Worm (Caenorhabditis elegans) whole organism, young adult: ENCODE measurements around the gene C05D11.13.

ENCODE experiments used
- B0019.2 ChIP-seq: fragments of 200-800 bp; sonication (Bioruptor generic); conservative IDR thresholded peaks from 2 replicates; pipeline ENCODE4 v1.3.6; 2022; ENCODE audit warnings: missing genetic modification reagents, missing genetic modification characterization, missing compliant biosample characterization
- F37B4.10 ChIP-seq: fragments of 200-800 bp; sonication (Bioruptor generic); IDR thresholded peaks from 2 replicates; pipeline ENCODE4 v1.3.6; 2022; ENCODE audit warnings: missing genetic modification characterization, missing compliant biosample characterization
- F39B2.1 ChIP-seq: fragments of 200-800 bp; sonication (Bioruptor generic); IDR thresholded peaks from 2 replicates; pipeline ENCODE4 v1.3.6; 2022; ENCODE audit warnings: missing genetic modification reagents, missing genetic modification characterization, missing compliant biosample characterization
- F57C9.4 ChIP-seq: sonication (generic microtip); optimal IDR thresholded peaks from 2 replicates; lab custom pipeline; 2017; ENCODE audit warnings: mild to moderate bottlenecking, missing genetic modification characterization, missing compliant biosample characterization
- K12H6.12 ChIP-seq: fragments of 200-800 bp; sonication (Bioruptor generic); optimal IDR thresholded peaks from 2 replicates; lab custom pipeline; 2018; ENCODE audit warnings: mild to moderate bottlenecking, missing genetic modification characterization, missing compliant biosample characterization
- Y79H2A.3 ChIP-seq: fragments of 200-800 bp; sonication (Bioruptor generic); conservative IDR thresholded peaks from 2 replicates; pipeline ENCODE4 v1.3.6; 2022; ENCODE audit warnings: missing genetic modification reagents, missing genetic modification characterization, missing compliant biosample characterization
- Y95B8A.8 ChIP-seq: fragments of 200-800 bp; sonication (Bioruptor generic); IDR thresholded peaks from 2 replicates; pipeline ENCODE4 v1.3.6; 2022; ENCODE audit warnings: missing genetic modification reagents, missing genetic modification characterization, missing compliant biosample characterization
- akir-1 ChIP-seq: fragments of 200-800 bp; sonication (Bioruptor generic); optimal IDR thresholded peaks from 2 replicates; lab custom pipeline; 2018; ENCODE audit warnings: mild to moderate bottlenecking, missing genetic modification characterization, moderate library complexity, missing compliant biosample characterization
- aptf-2 ChIP-seq: fragments of 200-800 bp; sonication (Bioruptor generic); conservative IDR thresholded peaks from 2 replicates; pipeline ENCODE4 v1.3.6; 2022; ENCODE audit warnings: missing genetic modification reagents, missing genetic modification characterization, missing compliant biosample characterization
- attf-3 ChIP-seq: fragments of 200-800 bp; sonication (Bioruptor generic); conservative IDR thresholded peaks from 2 replicates; pipeline ENCODE4 v1.3.6; 2022; ENCODE audit warnings: missing genetic modification reagents, missing genetic modification characterization, missing compliant biosample characterization
- bed-1 ChIP-seq: fragments of 200-800 bp; sonication (Bioruptor generic); IDR thresholded peaks from 2 replicates; pipeline ENCODE4 v1.3.6; 2022; ENCODE audit warnings: missing genetic modification reagents, missing genetic modification characterization, missing compliant biosample characterization
- ceh-27 ChIP-seq: fragments of 200-800 bp; sonication (Bioruptor generic); optimal IDR thresholded peaks from 2 replicates; lab custom pipeline; 2018; ENCODE audit warnings: mild to moderate bottlenecking, missing genetic modification characterization, moderate library complexity, missing compliant biosample characterization
- ceh-40 ChIP-seq: fragments of 200-800 bp; sonication (Bioruptor generic); IDR thresholded peaks from 2 replicates; pipeline ENCODE4 v1.3.6; 2022; ENCODE audit warnings: missing genetic modification characterization, missing compliant biosample characterization
- ceh-79 ChIP-seq: sonication (generic microtip); optimal IDR thresholded peaks from 2 replicates; lab custom pipeline; 2017; ENCODE audit warnings: mild to moderate bottlenecking, missing genetic modification characterization, missing compliant biosample characterization
- ceh-91 ChIP-seq: fragments of 200-800 bp; sonication (Bioruptor generic); IDR thresholded peaks from 2 replicates; pipeline ENCODE4 v1.3.6; 2022; ENCODE audit warnings: missing genetic modification reagents, missing genetic modification characterization, missing compliant biosample characterization
- die-1 ChIP-seq: sonication (generic microtip); optimal IDR thresholded peaks from 2 replicates; lab custom pipeline; 2016; ENCODE audit warnings: missing genotype, mild to moderate bottlenecking, missing genetic modification characterization, missing compliant biosample characterization
- efl-1 ChIP-seq: fragments of 150-350 bp; optimal IDR thresholded peaks from 2 replicates; lab custom pipeline; 2014; ENCODE audit warnings: missing biosample characterization, missing genetic modification reagents, missing genetic modification characterization
- egl-18 ChIP-seq: fragments of 200-800 bp; sonication (Bioruptor generic); IDR thresholded peaks from 2 replicates; pipeline ENCODE4 v1.3.6; 2022; ENCODE audit warnings: missing genetic modification reagents, missing genetic modification characterization, missing compliant biosample characterization
- egl-44 ChIP-seq: fragments of 200-800 bp; sonication (Bioruptor generic); IDR thresholded peaks from 2 replicates; pipeline ENCODE4 v1.3.6; 2022; ENCODE audit warnings: missing genetic modification reagents, missing genetic modification characterization, missing compliant biosample characterization
- ekl-4 ChIP-seq: fragments of 200-800 bp; sonication (Bioruptor generic); IDR thresholded peaks from 2 replicates; pipeline ENCODE4 v1.3.6; 2022; ENCODE audit warnings: missing genetic modification reagents, missing genetic modification characterization, missing compliant biosample characterization
- ets-4 ChIP-seq: fragments of 200-800 bp; sonication (Bioruptor generic); optimal IDR thresholded peaks from 2 replicates; lab custom pipeline; 2018; ENCODE audit warnings: mild to moderate bottlenecking, missing genetic modification characterization, missing compliant biosample characterization
- fkh-3 ChIP-seq: sonication (generic microtip); optimal IDR thresholded peaks from 2 replicates; lab custom pipeline; 2016; ENCODE audit warnings: mild to moderate bottlenecking, missing genetic modification characterization, missing compliant biosample characterization
- gei-17 ChIP-seq: fragments of 200-800 bp; sonication (Bioruptor generic); optimal IDR thresholded peaks from 2 replicates; lab custom pipeline; 2018; ENCODE audit warnings: mild to moderate bottlenecking, missing genetic modification characterization, missing compliant biosample characterization
- hmg-20 ChIP-seq: fragments of 200-800 bp; sonication (Bioruptor generic); IDR thresholded peaks from 2 replicates; pipeline ENCODE4 v1.3.6; 2022; ENCODE audit warnings: missing genetic modification reagents, missing genetic modification characterization, missing compliant biosample characterization
- hsf-1 ChIP-seq: fragments of 200-800 bp; sonication (Bioruptor generic); IDR thresholded peaks from 2 replicates; pipeline ENCODE4 v1.3.6; 2022; ENCODE audit warnings: missing genetic modification reagents, missing genetic modification characterization, missing compliant biosample characterization
- lin-26 ChIP-seq: fragments of 200-800 bp; sonication (Bioruptor generic); IDR thresholded peaks from 2 replicates; pipeline ENCODE4 v1.3.6; 2022; ENCODE audit warnings: missing genetic modification reagents, missing genetic modification characterization, missing compliant biosample characterization
- lin-40 ChIP-seq: sonication (generic microtip); optimal IDR thresholded peaks from 2 replicates; lab custom pipeline; 2016; ENCODE audit warnings: missing genetic modification characterization, mild to moderate bottlenecking, missing compliant biosample characterization, missing genotype, missing genetic modification reagents
- lin-54 ChIP-seq: fragments of 200-800 bp; sonication (Bioruptor generic); optimal IDR thresholded peaks from 2 replicates; lab custom pipeline; 2018; ENCODE audit warnings: mild to moderate bottlenecking, missing genetic modification characterization, missing compliant biosample characterization
- lsy-27 ChIP-seq: sonication (generic microtip); optimal IDR thresholded peaks from 2 replicates; lab custom pipeline; 2017; ENCODE audit warnings: missing genetic modification characterization, mild to moderate bottlenecking, missing compliant biosample characterization, antibody characterized with exemption, missing genotype, borderline replicate concordance; ENCODE audit not compliant: insufficient read depth
- madf-3 ChIP-seq: fragments of 200-800 bp; sonication (Bioruptor generic); IDR thresholded peaks from 2 replicates; pipeline ENCODE4 v1.3.6; 2022; ENCODE audit warnings: missing genetic modification reagents, missing genetic modification characterization, missing compliant biosample characterization
- mes-4 ChIP-seq: sonication (generic microtip); optimal IDR thresholded peaks from 2 replicates; lab custom pipeline; 2016; ENCODE audit warnings: missing genotype, missing genetic modification characterization, missing compliant biosample characterization
- mxl-1 ChIP-seq: sonication (generic microtip); optimal IDR thresholded peaks from 2 replicates; lab custom pipeline; 2016; ENCODE audit warnings: missing genetic modification characterization, missing compliant biosample characterization
- nfya-1 ChIP-seq: sonication (generic microtip); optimal IDR thresholded peaks from 2 replicates; lab custom pipeline; 2017; ENCODE audit warnings: antibody characterized with exemption, missing compliant biosample characterization, missing genetic modification characterization, borderline replicate concordance; ENCODE audit not compliant: insufficient read depth
- nfyb-1 ChIP-seq: fragments of 200-800 bp; sonication (Bioruptor generic); IDR thresholded peaks from 2 replicates; pipeline ENCODE4 v1.3.6; 2022; ENCODE audit warnings: missing genetic modification reagents, missing genetic modification characterization, missing compliant biosample characterization
- nhr-120 ChIP-seq: fragments of 200-800 bp; sonication (Bioruptor generic); IDR thresholded peaks from 2 replicates; pipeline ENCODE4 v1.3.6; 2022; ENCODE audit warnings: missing genetic modification characterization, missing compliant biosample characterization
- nhr-90 ChIP-seq: sonication (generic microtip); optimal IDR thresholded peaks from 2 replicates; lab custom pipeline; 2016; ENCODE audit warnings: missing genotype, mild to moderate bottlenecking, missing genetic modification characterization, missing compliant biosample characterization
- rcor-1 ChIP-seq: fragments of 200-800 bp; sonication (Bioruptor generic); IDR thresholded peaks from 2 replicates; pipeline ENCODE4 v1.3.6; 2022; ENCODE audit warnings: missing genetic modification reagents, missing genetic modification characterization, missing compliant biosample characterization
- repo-1 ChIP-seq: sonication (generic microtip); optimal IDR thresholded peaks from 2 replicates; lab custom pipeline; 2017; ENCODE audit warnings: mild to moderate bottlenecking, missing genetic modification characterization, missing compliant biosample characterization
- rpc-1 ChIP-seq, 2 experiments: fragments of 150-350 bp in 1 of 2; sonication (generic microtip) in 1 of 2; optimal IDR thresholded peaks; 2 replicates each; lab custom pipeline; 2014 to 2018; ENCODE audit warnings: missing biosample characterization in 1 of 2, missing genetic modification characterization in 1 of 2, missing genetic modification reagents in 1 of 2, missing genotype in 1 of 2
- snpc-1.3 ChIP-seq: sonication (generic microtip); optimal IDR thresholded peaks from 2 replicates; lab custom pipeline; 2017; ENCODE audit warnings: missing genetic modification characterization, mild to moderate bottlenecking, missing compliant biosample characterization, antibody characterized with exemption, moderate library complexity, missing genotype, missing genetic modification reagents; ENCODE audit not compliant: insufficient read depth
- snpc-3.4 ChIP-seq: sonication (generic microtip); optimal IDR thresholded peaks from 2 replicates; lab custom pipeline; 2017; ENCODE audit warnings: missing genetic modification characterization, mild to moderate bottlenecking, missing compliant biosample characterization, antibody characterized with exemption, moderate library complexity, missing genotype, missing genetic modification reagents
- tlf-1 ChIP-seq: fragments of 200-800 bp; sonication (Bioruptor generic); optimal IDR thresholded peaks from 2 replicates; lab custom pipeline; 2018; ENCODE audit warnings: mild to moderate bottlenecking, missing genetic modification characterization, missing compliant biosample characterization
- unc-130 ChIP-seq: sonication (generic microtip); optimal IDR thresholded peaks from 2 replicates; lab custom pipeline; 2016; ENCODE audit warnings: missing genetic modification reagents, missing genetic modification characterization, missing compliant biosample characterization
- xnd-1 ChIP-seq: sonication (generic microtip); optimal IDR thresholded peaks from 2 replicates; lab custom pipeline; 2016; ENCODE audit warnings: missing genotype, missing genetic modification reagents, missing genetic modification characterization, missing compliant biosample characterization
- zim-3 ChIP-seq: sonication (generic microtip); optimal IDR thresholded peaks from 2 replicates; lab custom pipeline; 2017; ENCODE audit warnings: mild to moderate bottlenecking, missing genetic modification characterization, moderate library complexity, missing compliant biosample characterization
- ztf-22 ChIP-seq: fragments of 200-800 bp; sonication (Bioruptor generic); optimal IDR thresholded peaks from 2 replicates; lab custom pipeline; 2018; ENCODE audit warnings: mild to moderate bottlenecking, missing genetic modification characterization, moderate library complexity, missing compliant biosample characterization
- ztf-26 ChIP-seq: sonication (generic microtip); optimal IDR thresholded peaks from 2 replicates; lab custom pipeline; 2017; ENCODE audit warnings: missing genetic modification characterization, missing compliant biosample characterization
- ztf-3 ChIP-seq: fragments of 200-800 bp; sonication (Bioruptor generic); optimal IDR thresholded peaks from 2 replicates; lab custom pipeline; 2018; ENCODE audit warnings: mild to moderate bottlenecking, missing genetic modification characterization, missing compliant biosample characterization

The C05D11.13 gene

DNA sequence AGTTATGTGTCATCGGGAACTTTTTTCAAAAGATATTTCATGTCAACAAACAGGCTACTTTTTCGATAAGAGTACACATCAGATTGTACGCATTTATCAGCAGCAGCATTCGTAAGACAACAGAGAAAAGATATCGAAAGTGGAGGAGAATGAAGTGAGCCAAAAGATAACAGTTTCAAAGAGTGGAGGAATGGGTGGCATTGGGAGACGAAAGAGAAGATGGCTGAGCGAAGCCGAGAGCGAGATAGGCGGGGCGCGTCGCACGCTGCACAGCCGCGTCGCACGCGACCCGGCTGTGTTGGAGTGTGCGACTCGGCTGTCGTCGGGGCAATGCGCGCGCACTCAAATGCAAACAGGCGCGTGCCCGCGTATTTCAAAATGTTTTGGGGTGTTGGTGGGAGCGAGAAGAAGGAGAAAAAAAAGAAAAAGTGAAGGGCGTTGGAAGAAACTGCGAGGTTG lies 19.8 kb upstream of the C05D11.13 start (continued):
- TF ChIP-seq tlf-1 (GFP tag; lab: Kevin White, UChicago): peak; percentile 89
- TF ChIP-seq ztf-22: peak; percentile 72
- peak; percentile 84; the same call in 1 of the 2 replicates for TF ChIP-seq Y79H2A.3 (GFP tag; lab: Robert Waterston, UW)
- TF ChIP-seq egl-18: no peak
- TF ChIP-seq B0019.2 (GFP tag; lab: Robert Waterston, UW): 0 out of 2 replicates have a peak, but pooled peaks have one; percentile 17
- peak; percentile 88 for TF ChIP-seq repo-1
- no peak for TF ChIP-seq F57C9.4 (tag; lab: Kevin White, UChicago)
- TF ChIP-seq madf-3: peak; percentile 88
- TF ChIP-seq F39B2.1 (GFP tag; lab: Robert Waterston, UW): no peak
- peak; percentile 47 for TF ChIP-seq die-1
- TF ChIP-seq attf-3 (GFP tag; lab: Robert Waterston, UW): peak; percentile 68
- peak; percentile 86 for TF ChIP-seq K12H6.12
- peak; percentile 92 for TF ChIP-seq lin-54
- TF ChIP-seq hmg-20 (GFP tag; lab: Robert Waterston, UW): no peak
- peak; percentile 67 for TF ChIP-seq nhr-90
- no peak for TF ChIP-seq aptf-2 (GFP tag; lab: Robert Waterston, UW)
- peak; percentile 45 for TF ChIP-seq ceh-79 (tag; lab: Kevin White, UChicago)
- TF ChIP-seq snpc-3.4: no peak
- no peak for TF ChIP-seq F37B4.10 (GFP tag; lab: Robert Waterston, UW)
- TF ChIP-seq rpc-1 (optimal IDR thresholded peaks at IDR 0.05; lab: Kevin White, UChicago): no peak
- no peak for TF ChIP-seq rpc-1 (tag; optimal IDR thresholded peaks at IDR 0.05; lab: Kevin White, UChicago)
- peak; percentile 86 for TF ChIP-seq efl-1 (GFP tag; lab: Kevin White, UChicago)
- no peak for TF ChIP-seq bed-1
- no peak for TF ChIP-seq lin-40
- peak; percentile 72 for TF ChIP-seq zim-3
- peak; percentile 90 for TF ChIP-seq ztf-26
- TF ChIP-seq akir-1 (GFP tag; lab: Kevin White, UChicago): peak; percentile 62
- no peak for TF ChIP-seq gei-17 (GFP tag; lab: Kevin White, UChicago)
- no peak for TF ChIP-seq nhr-120 (GFP tag; lab: Robert Waterston, UW)
- peak; percentile 90 for TF ChIP-seq ceh-27
- peak; percentile 59; the same call in 1 of the 2 replicates for TF ChIP-seq lin-26
- TF ChIP-seq nfya-1 (tag; lab: Kevin White, UChicago): no peak
- peak; percentile 30 for TF ChIP-seq fkh-3 (tag; lab: Kevin White, UChicago)
- TF ChIP-seq Y95B8A.8 (GFP tag; lab: Robert Waterston, UW): peak; percentile 94
- peak; percentile 86 for TF ChIP-seq ets-4 (GFP tag; lab: Kevin White, UChicago)
- peak; percentile 63 for TF ChIP-seq rcor-1 (GFP tag; lab: Robert Waterston, UW)
- no peak for TF ChIP-seq snpc-1.3
- peak; percentile 95 for TF ChIP-seq nfyb-1 (GFP tag; lab: Robert Waterston, UW)
- TF ChIP-seq egl-44 (GFP tag; lab: Robert Waterston, UW): peak; percentile 69; the same call in 1 of the 2 replicates
- peak; percentile 40 for TF ChIP-seq ztf-3 (GFP tag; lab: Kevin White, UChicago)
- TF ChIP-seq xnd-1 (tag; lab: Kevin White, UChicago): peak; percentile 57
- TF ChIP-seq hsf-1 (GFP tag; lab: Robert Waterston, UW): peak; percentile 80
- no peak for TF ChIP-seq unc-130 (GFP tag; lab: Kevin White, UChicago)
- no peak for TF ChIP-seq mes-4 (tag; lab: Kevin White, UChicago)
- no peak for TF ChIP-seq mxl-1 (tag; lab: Kevin White, UChicago)
- no peak for TF ChIP-seq ceh-40
- peak; percentile 89 for TF ChIP-seq ekl-4 (GFP tag; lab: Robert Waterston, UW)
- TF ChIP-seq ceh-91 (GFP tag; lab: Robert Waterston, UW): peak; percentile 71
- TF ChIP-seq lsy-27 (tag; lab: Kevin White, UChicago): no peak
